Worm (Caenorhabditis elegans) whole organism, mixed stage, embryonic: Measurements from ENCODE around the gene srd-28.

Experiments used
- M03D4.4 ChIP-seq: sonication (generic microtip); optimal IDR thresholded peaks from 2 replicates; lab custom pipeline; 2017; ENCODE audit warnings: mild to moderate bottlenecking, missing genetic modification characterization, missing compliant biosample characterization
- bed-3 ChIP-seq: fragments of 200-800 bp; sonication (Bioruptor generic); optimal IDR thresholded peaks from 3 replicates; lab custom pipeline; 2018; ENCODE audit warnings: mild to moderate bottlenecking, missing genetic modification characterization, moderate library complexity, missing compliant biosample characterization
- ceh-39 ChIP-seq: fragments of 150-350 bp; optimal IDR thresholded peaks from 2 replicates; lab custom pipeline; 2014; ENCODE audit warnings: missing biosample characterization, missing genetic modification characterization
- ceh-43 ChIP-seq: fragments of 200-800 bp; sonication (Bioruptor generic); optimal IDR thresholded peaks from 2 replicates; lab custom pipeline; 2018; ENCODE audit warnings: mild to moderate bottlenecking, missing genetic modification characterization, moderate library complexity, missing compliant biosample characterization
- ceh-83 ChIP-seq: fragments of 200-800 bp; sonication (Bioruptor generic); optimal IDR thresholded peaks from 2 replicates; lab custom pipeline; 2018; ENCODE audit warnings: mild to moderate bottlenecking, missing genetic modification characterization, missing compliant biosample characterization
- ces-1 ChIP-seq: fragments of 150-350 bp; optimal IDR thresholded peaks from 2 replicates; lab custom pipeline; 2014; ENCODE audit warnings: missing biosample characterization, missing genetic modification reagents, missing genetic modification characterization
- drap-1 ChIP-seq: fragments of 200-800 bp; sonication (Bioruptor generic); optimal IDR thresholded peaks from 3 replicates; lab custom pipeline; 2018; ENCODE audit warnings: mild to moderate bottlenecking, missing genetic modification characterization, missing compliant biosample characterization
- elt-1 ChIP-seq: sonication (generic microtip); optimal IDR thresholded peaks from 2 replicates; lab custom pipeline; 2017; ENCODE audit warnings: missing genetic modification characterization, mild to moderate bottlenecking, missing compliant biosample characterization, antibody characterized with exemption, moderate library complexity, borderline replicate concordance; ENCODE audit not compliant: insufficient read depth
- elt-3 ChIP-seq: fragments of 150-350 bp; optimal IDR thresholded peaks from 2 replicates; lab custom pipeline; 2014; ENCODE audit warnings: missing biosample characterization, missing genetic modification characterization
- flh-1 ChIP-seq: fragments of 200-800 bp; sonication (Bioruptor generic); optimal IDR thresholded peaks from 2 replicates; lab custom pipeline; 2018; ENCODE audit warnings: mild to moderate bottlenecking, missing genetic modification characterization, moderate library complexity, missing compliant biosample characterization
- ham-2 ChIP-seq: fragments of 200-800 bp; sonication (Bioruptor generic); optimal IDR thresholded peaks from 2 replicates; lab custom pipeline; 2018; ENCODE audit warnings: mild to moderate bottlenecking, missing genetic modification characterization, missing compliant biosample characterization
- hlh-1 ChIP-seq: fragments of 150-350 bp; optimal IDR thresholded peaks from 2 replicates; lab custom pipeline; 2014; ENCODE audit warnings: missing biosample characterization, missing genetic modification reagents, missing genetic modification characterization
- lin-13 ChIP-seq: fragments of 150-350 bp; optimal IDR thresholded peaks from 2 replicates; lab custom pipeline; 2014; ENCODE audit warnings: missing biosample characterization, missing genetic modification characterization
- lin-32 ChIP-seq: fragments of 200-800 bp; sonication (Bioruptor generic); optimal IDR thresholded peaks from 2 replicates; lab custom pipeline; 2018; ENCODE audit warnings: mild to moderate bottlenecking, missing genetic modification characterization, missing compliant biosample characterization
- lsy-2 ChIP-seq: fragments of 150-350 bp; optimal IDR thresholded peaks from 2 replicates; lab custom pipeline; 2014; ENCODE audit warnings: missing biosample characterization, missing genetic modification characterization
- mab-5 ChIP-seq: fragments of 150-350 bp; optimal IDR thresholded peaks from 2 replicates; lab custom pipeline; 2014; ENCODE audit warnings: missing biosample characterization, missing genetic modification characterization
- mep-1 ChIP-seq: fragments of 150-350 bp; optimal IDR thresholded peaks from 2 replicates; lab custom pipeline; 2017; ENCODE audit warnings: missing biosample characterization, missing genetic modification reagents, missing genetic modification characterization, inconsistent platforms
- mls-2 ChIP-seq: sonication (generic microtip); optimal IDR thresholded peaks from 2 replicates; lab custom pipeline; 2016; ENCODE audit warnings: mild to moderate bottlenecking, missing genetic modification characterization, moderate library complexity, missing compliant biosample characterization
- nhr-12 ChIP-seq: fragments of 150-350 bp; optimal IDR thresholded peaks from 2 replicates; lab custom pipeline; 2014; ENCODE audit warnings: missing biosample characterization, missing genetic modification characterization
- nhr-2 ChIP-seq: fragments of 150-350 bp; optimal IDR thresholded peaks from 2 replicates; lab custom pipeline; 2014; ENCODE audit warnings: missing biosample characterization, missing genetic modification characterization
- nhr-237 ChIP-seq: fragments of 150-350 bp; optimal IDR thresholded peaks from 2 replicates; lab custom pipeline; 2014; ENCODE audit warnings: missing biosample characterization, missing genetic modification characterization
- nhr-28 ChIP-seq: fragments of 150-350 bp; optimal IDR thresholded peaks from 2 replicates; lab custom pipeline; 2014; ENCODE audit warnings: missing biosample characterization, missing genetic modification characterization
- nhr-76 ChIP-seq: sonication (generic microtip); optimal IDR thresholded peaks from 2 replicates; lab custom pipeline; 2017; ENCODE audit warnings: missing biosample characterization, missing genetic modification characterization
- pha-4 ChIP-seq: fragments of 150-350 bp; optimal IDR thresholded peaks from 2 replicates; lab custom pipeline; 2018; ENCODE audit warnings: missing biosample characterization, missing genetic modification reagents, missing genetic modification characterization
- sem-2 ChIP-seq: fragments of 200-800 bp; sonication (Bioruptor generic); optimal IDR thresholded peaks from 2 replicates; lab custom pipeline; 2018; ENCODE audit warnings: mild to moderate bottlenecking, missing genetic modification characterization, missing compliant biosample characterization
- snpc-4 ChIP-seq: fragments of 150-350 bp; optimal IDR thresholded peaks from 2 replicates; lab custom pipeline; 2014; ENCODE audit warnings: missing biosample characterization, missing genetic modification characterization
- sptf-1 ChIP-seq: sonication (generic microtip); optimal IDR thresholded peaks from 2 replicates; lab custom pipeline; 2017; ENCODE audit warnings: mild to moderate bottlenecking, missing genetic modification characterization, moderate library complexity, missing compliant biosample characterization
- tbx-8 ChIP-seq: fragments of 200-800 bp; sonication (Bioruptor generic); optimal IDR thresholded peaks from 2 replicates; lab custom pipeline; 2018; ENCODE audit warnings: mild to moderate bottlenecking, missing genetic modification characterization, moderate library complexity, missing compliant biosample characterization
- unc-120 ChIP-seq: sonication (generic microtip); optimal IDR thresholded peaks from 2 replicates; lab custom pipeline; 2017; ENCODE audit warnings: missing genetic modification characterization, missing compliant biosample characterization; ENCODE audit not compliant: poor library complexity, severe bottlenecking
- unc-39 ChIP-seq: fragments of 150-350 bp; optimal IDR thresholded peaks from 2 replicates; lab custom pipeline; 2014; ENCODE audit warnings: missing biosample characterization, missing genetic modification characterization
- unc-62 ChIP-seq: fragments of 150-350 bp; optimal IDR thresholded peaks from 2 replicates; lab custom pipeline; 2014; ENCODE audit warnings: missing biosample characterization, missing genetic modification reagents, missing genetic modification characterization
- ztf-11 ChIP-seq: fragments of 150-350 bp; optimal IDR thresholded peaks from 2 replicates; lab custom pipeline; 2014; ENCODE audit warnings: missing biosample characterization, missing genetic modification characterization

The srd-28 gene

ce11 chrV:15225650-15226049, 24.8 kb upstream of the srd-28 start, which contains the start of gene srw-14:
Gene srw-14 (plus strand): TSS chrV:15225950.
- TF ChIP-seq nhr-28 (tag; lab: Kevin White, UChicago) (no peak), mab-5 (tag; lab: Kevin White, UChicago) (no peak), sptf-1 (tag; lab: Kevin White, UChicago) (no peak), ham-2 (no peak), ceh-39 (tag; lab: Kevin White, UChicago) (no peak), hlh-1 (tag; lab: Kevin White, UChicago) (no peak), nhr-237 (tag; lab: Kevin White, UChicago) (no peak), unc-62 (no peak), bed-3 (GFP tag; lab: Kevin White, UChicago) (no peak), unc-120 (tag; lab: Kevin White, UChicago) (no peak), unc-39 (tag; lab: Kevin White, UChicago) (no peak), elt-1 (no peak), ztf-11 (tag; lab: Kevin White, UChicago) (no peak), sem-2 (no peak), mls-2 (tag; lab: Kevin White, UChicago) (no peak), pha-4 (tag; lab: Kevin White, UChicago) (no peak), lin-32 (GFP tag; lab: Kevin White, UChicago) (no peak), drap-1 (GFP tag; lab: Kevin White, UChicago) (no peak), nhr-12 (tag; lab: Kevin White, UChicago) (no peak)
- TF ChIP-seq, all 35 proteins: peak for 0

ce11 chrV:15226206-15226605, 24.2 kb upstream of the srd-28 start:
- TF ChIP-seq nhr-12 (tag; lab: Kevin White, UChicago) = no peak
- TF ChIP-seq ces-1 = no peak
- no peak for TF ChIP-seq unc-120 (tag; lab: Kevin White, UChicago)
- TF ChIP-seq nhr-237 (tag; lab: Kevin White, UChicago) = no peak
- TF ChIP-seq lsy-2 (tag; lab: Kevin White, UChicago) = no peak
- TF ChIP-seq elt-1 = no peak
- TF ChIP-seq M03D4.4 = no peak
- no peak for TF ChIP-seq mab-5 (tag; lab: Kevin White, UChicago)
- TF ChIP-seq nhr-76 (tag; lab: Kevin White, UChicago) = no peak
- no peak for TF ChIP-seq tbx-8 (GFP tag; lab: Kevin White, UChicago)
- TF ChIP-seq mls-2 (tag; lab: Kevin White, UChicago) = no peak
- no peak for TF ChIP-seq ceh-39 (tag; lab: Kevin White, UChicago)
- TF ChIP-seq pha-4 (tag; lab: Kevin White, UChicago) = no peak
- TF ChIP-seq ztf-11 (tag; lab: Kevin White, UChicago) = no peak
- TF ChIP-seq elt-3 (tag; lab: Kevin White, UChicago) = no peak
- TF ChIP-seq unc-62 = no peak
- no peak for TF ChIP-seq nhr-28 (tag; lab: Kevin White, UChicago)
- TF ChIP-seq bed-3 (GFP tag; lab: Kevin White, UChicago) = no peak
- no peak for TF ChIP-seq nhr-2 (tag; lab: Kevin White, UChicago)
- TF ChIP-seq lin-32 (GFP tag; lab: Kevin White, UChicago) = no peak

- TF ChIP-seq nhr-28 (tag; lab: Kevin White, UChicago) (no peak), drap-1 (GFP tag; lab: Kevin White, UChicago) (no peak), lin-13 (tag; lab: Kevin White, UChicago) (no peak), pha-4 (tag; lab: Kevin White, UChicago) (no peak), elt-3 (tag; lab: Kevin White, UChicago) (no peak), mls-2 (tag; lab: Kevin White, UChicago) (no peak), flh-1 (no peak), ceh-43 (GFP tag; lab: Kevin White, UChicago) (no peak), ceh-83 (GFP tag; lab: Kevin White, UChicago) (no peak), sptf-1 (tag; lab: Kevin White, UChicago) (no peak), lsy-2 (tag; lab: Kevin White, UChicago) (no peak), sem-2 (no peak), M03D4.4 (no peak), nhr-12 (tag; lab: Kevin White, UChicago) (no peak), ceh-39 (tag; lab: Kevin White, UChicago) (no peak)
These were observed 20.2 kb upstream of the srd-28 start, which contains the start of gene srw-15 for ce11 chrV:15230243-15230642. Gene srw-15 (plus strand): TSS chrV:15230543.

- no peak for TF ChIP-seq lsy-2 (tag; lab: Kevin White, UChicago)
- no peak for TF ChIP-seq M03D4.4
- TF ChIP-seq mep-1 = no peak
- TF ChIP-seq sem-2 = no peak
- TF ChIP-seq sptf-1 (tag; lab: Kevin White, UChicago) = no peak
- no peak for TF ChIP-seq nhr-76 (tag; lab: Kevin White, UChicago)
- TF ChIP-seq nhr-28 (tag; lab: Kevin White, UChicago) = no peak
- TF ChIP-seq snpc-4 (tag; lab: Kevin White, UChicago) = no peak
- no peak for TF ChIP-seq lin-13 (tag; lab: Kevin White, UChicago)
- TF ChIP-seq mls-2 (tag; lab: Kevin White, UChicago) = no peak
- TF ChIP-seq lin-32 (GFP tag; lab: Kevin White, UChicago) = no peak
- no peak for TF ChIP-seq bed-3 (GFP tag; lab: Kevin White, UChicago)
- TF ChIP-seq tbx-8 (GFP tag; lab: Kevin White, UChicago) = no peak
- no peak for TF ChIP-seq nhr-2 (tag; lab: Kevin White, UChicago)
These were observed 18.2 kb upstream of the srd-28 start, which contains the start of gene srw-13 for ce11 chrV:15232200-15232599. Gene srw-13 (plus strand): TSS chrV:15232500.
